Worm (Caenorhabditis elegans) whole organism, L2 larva: ENCODE measurements around the gene epg-9.

Source experiments
- R02D3.7 ChIP-seq: fragments of 150-350 bp; optimal IDR thresholded peaks from 2 replicates; lab custom pipeline; 2014; ENCODE audit warnings: missing biosample characterization, missing genetic modification characterization
- aly-2 ChIP-seq: fragments of 150-350 bp; optimal IDR thresholded peaks from 2 replicates; lab custom pipeline; 2014; ENCODE audit warnings: missing biosample characterization, missing genetic modification characterization
- ceh-16 ChIP-seq: fragments of 150-350 bp; optimal IDR thresholded peaks from 2 replicates; lab custom pipeline; 2014; ENCODE audit warnings: missing biosample characterization, missing genetic modification characterization
- lin-13 ChIP-seq: fragments of 150-350 bp; optimal IDR thresholded peaks from 2 replicates; lab custom pipeline; 2014; ENCODE audit warnings: missing biosample characterization, missing genetic modification reagents, missing genetic modification characterization
- mbf-1 ChIP-seq: sonication (generic microtip); optimal IDR thresholded peaks from 2 replicates; lab custom pipeline; 2017; ENCODE audit warnings: missing biosample characterization, missing genetic modification characterization
- nhr-23 ChIP-seq: fragments of 150-350 bp; optimal IDR thresholded peaks from 2 replicates; lab custom pipeline; 2014; ENCODE audit warnings: missing biosample characterization, missing genetic modification reagents, missing genetic modification characterization
- snpc-4 ChIP-seq: fragments of 150-350 bp; optimal IDR thresholded peaks from 2 replicates; lab custom pipeline; 2014; ENCODE audit warnings: missing biosample characterization, missing genetic modification characterization
- ztf-11 ChIP-seq: sonication (generic microtip); optimal IDR thresholded peaks from 2 replicates; lab custom pipeline; 2017; ENCODE audit warnings: missing biosample characterization, missing genetic modification characterization

DNA sequence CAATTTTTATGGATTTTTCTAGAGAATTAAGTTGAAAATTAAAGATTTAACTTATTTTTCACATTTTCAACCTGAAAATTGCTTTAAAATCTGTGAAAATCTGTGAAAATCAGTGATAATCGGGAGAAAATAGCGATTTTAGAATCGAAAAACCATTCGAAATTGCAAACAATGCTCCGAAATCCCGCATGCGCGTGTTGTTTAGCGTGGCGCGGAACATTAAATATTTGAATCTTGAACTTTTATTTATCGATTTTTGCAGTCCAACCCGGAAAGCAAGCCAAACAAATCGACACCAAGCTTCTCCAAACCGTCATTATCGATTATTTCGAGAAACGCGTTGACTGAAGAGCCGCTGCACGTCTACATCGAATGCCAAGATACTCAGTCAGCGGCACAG lies 10.0 kb downstream of the epg-9 start:
- no peak for TF ChIP-seq snpc-4 (tag; lab: Kevin White, UChicago)
- no peak for TF ChIP-seq mbf-1 (tag; lab: Kevin White, UChicago)
- TF ChIP-seq aly-2 (tag; lab: Kevin White, UChicago) = no peak
- no peak for TF ChIP-seq R02D3.7
- TF ChIP-seq nhr-23 (tag; lab: Kevin White, UChicago) = no peak
- TF ChIP-seq lin-13 (GFP tag; lab: Kevin White, UChicago) = no peak
- TF ChIP-seq ztf-11 (tag; lab: Kevin White, UChicago) = no peak
- TF ChIP-seq ceh-16 (tag; lab: Kevin White, UChicago) = no peak
